Fruit fly (Drosophila melanogaster) whole organism, wandering third instar larva: ENCODE data around the gene CG9902.
A peak's percentile ranks its signal among the peaks of the same experiment; 100 is the strongest.

Experiments used
- Abd-B ChIP-seq: fragments of >200 bp; optimal IDR thresholded peaks from 2 replicates; lab custom pipeline; 2017; ENCODE audit warnings: missing biosample characterization, missing genetic modification characterization
- CG32264 ChIP-seq: fragments of 200-800 bp; sonication (Bioruptor generic); optimal IDR thresholded peaks from 2 replicates; lab custom pipeline; 2016; ENCODE audit warnings: missing biosample characterization, missing genetic modification characterization
- CG9705 ChIP-seq: fragments of 200-800 bp; sonication (Bioruptor generic); optimal IDR thresholded peaks from 2 replicates; lab custom pipeline; 2018; ENCODE audit warnings: missing biosample characterization, mild to moderate bottlenecking, missing genetic modification characterization
- CrebA ChIP-seq: fragments of 200-800 bp; sonication (Bioruptor generic); optimal IDR thresholded peaks from 2 replicates; lab custom pipeline; 2016; ENCODE audit warnings: missing biosample characterization, mild to moderate bottlenecking, missing genetic modification characterization, borderline replicate concordance
- Dfd ChIP-seq: fragments of >200 bp; optimal IDR thresholded peaks from 2 replicates; lab custom pipeline; 2017; ENCODE audit warnings: missing biosample characterization, missing genetic modification characterization
- Dif ChIP-seq: fragments of 200-275, 200-300 bp; sonication (Bioruptor generic); optimal IDR thresholded peaks from 2 replicates; lab custom pipeline; 2018; ENCODE audit warnings: missing biosample characterization, missing genetic modification characterization; ENCODE audit not compliant: partially characterized antibody
- GATAd ChIP-seq: sonication (Bioruptor generic); optimal IDR thresholded peaks from 2 replicates; lab custom pipeline; 2016; ENCODE audit warnings: missing biosample characterization, missing genetic modification characterization
- HLH106 ChIP-seq: fragments of 200-800 bp; optimal IDR thresholded peaks from 3 replicates; lab custom pipeline; 2019; ENCODE audit warnings: missing biosample characterization, mild to moderate bottlenecking, missing genetic modification characterization, moderate library complexity
- Hnf4 ChIP-seq: fragments of 200-800 bp; sonication (Bioruptor generic); optimal IDR thresholded peaks from 2 replicates; lab custom pipeline; 2016; ENCODE audit warnings: missing biosample characterization, mild to moderate bottlenecking, missing genetic modification characterization
- Hr78 ChIP-seq: fragments of >200 bp; optimal IDR thresholded peaks from 2 replicates; lab custom pipeline; 2017; ENCODE audit warnings: missing biosample characterization, missing genetic modification characterization
- Hr83 ChIP-seq: fragments of 200-300 bp; sonication (Bioruptor generic); optimal IDR thresholded peaks from 2 replicates; lab custom pipeline; 2016; ENCODE audit warnings: missing biosample characterization, mild to moderate bottlenecking, missing genetic modification characterization, moderate library complexity; ENCODE audit not compliant: poor library complexity, severe bottlenecking
- Jra ChIP-seq: sonication (Bioruptor generic); optimal IDR thresholded peaks from 2 replicates; lab custom pipeline; 2016; ENCODE audit warnings: missing biosample characterization, missing genetic modification characterization
- Mio ChIP-seq: sonication (Bioruptor generic); optimal IDR thresholded peaks from 2 replicates; lab custom pipeline; 2016; ENCODE audit warnings: missing biosample characterization, missing genetic modification characterization
- Myc ChIP-seq: fragments of >200 bp; optimal IDR thresholded peaks from 2 replicates; lab custom pipeline; 2017
- N ChIP-seq: fragments of >200 bp; optimal IDR thresholded peaks from 2 replicates; lab custom pipeline; 2018; ENCODE audit warnings: missing biosample characterization, missing external identifiers, missing genetic modification characterization
- OdsH ChIP-seq: fragments of 200-800 bp; sonication (Bioruptor generic); optimal IDR thresholded peaks from 2 replicates; lab custom pipeline; 2016; ENCODE audit warnings: missing biosample characterization, mild to moderate bottlenecking, missing genetic modification characterization
- Rel ChIP-seq, 2 experiments: fragments of 200-800 bp; sonication (Bioruptor generic) in 1 of 2; optimal IDR thresholded peaks; 2 replicates in 1 of 2; 3 replicates in 1 of 2; lab custom pipeline; 2016 to 2019; ENCODE audit warnings: mild to moderate bottlenecking in 2 of 2, missing biosample characterization in 2 of 2, missing genetic modification characterization in 2 of 2, moderate library complexity in 1 of 2
- Sp1 ChIP-seq: fragments of 200-800 bp; sonication (Bioruptor generic); optimal IDR thresholded peaks from 3 replicates; lab custom pipeline; 2019; ENCODE audit warnings: missing biosample characterization, mild to moderate bottlenecking, missing genetic modification characterization, moderate library complexity
- Vsx2 ChIP-seq: fragments of 200-300, 225-300 bp; sonication (Bioruptor generic); optimal IDR thresholded peaks from 2 replicates; lab custom pipeline; 2018; ENCODE audit warnings: missing biosample characterization, missing genetic modification characterization; ENCODE audit not compliant: partially characterized antibody
- br ChIP-seq: fragments of 200-800 bp; sonication (Bioruptor generic); optimal IDR thresholded peaks from 2 replicates; lab custom pipeline; 2016; ENCODE audit warnings: missing biosample characterization, missing genetic modification characterization
- brk ChIP-seq: fragments of 200-800 bp; sonication (Bioruptor generic); optimal IDR thresholded peaks from 2 replicates; lab custom pipeline; 2016; ENCODE audit warnings: missing biosample characterization, mild to moderate bottlenecking, missing genetic modification characterization
- dl ChIP-seq, 2 experiments: fragments of 175-275, 200-275 bp in 1 of 2; fragments of 200-275 bp in 1 of 2; sonication (Bioruptor generic); optimal IDR thresholded peaks; lab custom pipeline; 2018; ENCODE audit warnings: mild to moderate bottlenecking in 2 of 2, missing biosample characterization in 2 of 2, missing genetic modification characterization in 2 of 2, moderate library complexity in 2 of 2; ENCODE audit not compliant: partially characterized antibody in 2 of 2, insufficient read depth in 1 of 2
- dmrt93B ChIP-seq: fragments of 200-800 bp; sonication (Bioruptor generic); optimal IDR thresholded peaks from 2 replicates; lab custom pipeline; 2018; ENCODE audit warnings: missing biosample characterization, mild to moderate bottlenecking, missing genetic modification characterization
- dsf ChIP-seq: sonication (Bioruptor generic); optimal IDR thresholded peaks from 2 replicates; lab custom pipeline; 2016; ENCODE audit warnings: missing biosample characterization, missing genetic modification characterization, borderline replicate concordance
- ey ChIP-seq: fragments of 200-800 bp; sonication (Bioruptor generic); optimal IDR thresholded peaks from 2 replicates; lab custom pipeline; 2016; ENCODE audit warnings: missing biosample characterization, missing genetic modification characterization
- fru ChIP-seq: fragments of 200-800 bp; sonication (Bioruptor generic); optimal IDR thresholded peaks from 3 replicates; lab custom pipeline; 2016; ENCODE audit warnings: missing biosample characterization, mild to moderate bottlenecking, missing genetic modification characterization
- h ChIP-seq: fragments of 200-800 bp; sonication (Bioruptor generic); optimal IDR thresholded peaks from 3 replicates; lab custom pipeline; 2016; ENCODE audit warnings: missing biosample characterization, mild to moderate bottlenecking, missing genetic modification characterization
- jim ChIP-seq: fragments of 175-275, 200-325 bp; sonication (Bioruptor generic); optimal IDR thresholded peaks from 2 replicates; lab custom pipeline; 2016; ENCODE audit warnings: missing biosample characterization, mild to moderate bottlenecking, missing genetic modification characterization
- pan ChIP-seq: fragments of >200 bp; optimal IDR thresholded peaks from 2 replicates; lab custom pipeline; 2017
- psq ChIP-seq: fragments of 200-800 bp; sonication (Bioruptor generic); optimal IDR thresholded peaks from 3 replicates; lab custom pipeline; 2017; ENCODE audit warnings: missing biosample characterization, mild to moderate bottlenecking, missing genetic modification characterization, moderate library complexity
- rgr ChIP-seq: fragments of 200-800 bp; sonication (Bioruptor generic); optimal IDR thresholded peaks from 3 replicates; lab custom pipeline; 2016; ENCODE audit warnings: missing biosample characterization, mild to moderate bottlenecking, missing genetic modification characterization
- sage ChIP-seq: fragments of 200-800 bp; sonication (Bioruptor generic); optimal IDR thresholded peaks from 2 replicates; lab custom pipeline; 2016; ENCODE audit warnings: missing biosample characterization, mild to moderate bottlenecking, missing genetic modification characterization
- sv ChIP-seq: fragments of 200-800 bp; sonication (Bioruptor generic); optimal IDR thresholded peaks from 3 replicates; lab custom pipeline; 2016; ENCODE audit warnings: missing biosample characterization, missing genetic modification characterization
- tai ChIP-seq: sonication (Bioruptor generic); optimal IDR thresholded peaks from 2 replicates; lab custom pipeline; 2016; ENCODE audit warnings: missing biosample characterization, missing genetic modification characterization
- usp ChIP-seq: fragments of >200 bp; optimal IDR thresholded peaks from 2 replicates; lab custom pipeline; 2017; ENCODE audit warnings: missing biosample characterization, missing genetic modification characterization
- woc ChIP-seq: sonication (Bioruptor generic); optimal IDR thresholded peaks from 2 replicates; lab custom pipeline; 2016; ENCODE audit warnings: missing biosample characterization, mild to moderate bottlenecking, missing genetic modification characterization

The CG9902 gene

DNA sequence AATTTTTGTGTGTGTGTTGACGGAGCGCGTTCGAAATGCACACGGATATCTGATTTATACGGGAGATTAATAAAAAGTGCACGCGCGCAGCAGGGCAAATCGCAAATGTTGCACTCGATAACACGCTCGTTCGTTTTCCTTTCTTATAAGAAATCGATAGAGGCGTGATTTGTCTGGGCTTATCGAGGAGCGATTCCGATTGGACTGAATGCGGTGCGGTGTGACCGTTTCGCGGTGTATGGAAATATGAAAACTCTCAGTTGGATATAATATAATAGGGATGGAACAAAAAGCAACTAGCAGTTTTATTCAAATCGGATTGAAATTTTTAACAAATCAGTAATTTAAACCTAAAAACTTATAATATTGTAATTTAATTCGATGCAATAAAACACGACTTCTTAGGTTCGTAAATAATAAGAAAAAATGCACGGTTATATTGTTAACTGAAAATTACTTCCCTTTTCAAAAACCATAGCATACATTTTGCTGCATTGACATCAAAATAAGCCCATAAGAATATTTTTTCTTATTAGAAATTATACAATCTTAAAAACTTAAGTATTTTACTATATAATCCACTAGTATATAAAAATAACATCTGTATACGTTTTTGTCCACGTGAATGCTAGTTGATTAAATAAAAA lies 39.8 kb upstream of the CG9902 start, which contains the start of gene CanA-14F:
Gene CanA-14F, minus strand, starts transcription at position 152 of the 647 bp plus-strand sequence.
- TF ChIP-seq ey (GFP tag; lab: Kevin White, UChicago) (no peak), brk (GFP tag; lab: Kevin White, UChicago) (no peak), sage (GFP tag; lab: Kevin White, UChicago) (no peak), dmrt93B (no peak), Hr83 (GFP tag; lab: Kevin White, UChicago) (no peak), CG32264 (GFP tag; lab: Kevin White, UChicago) (no peak), Mio (GFP tag; lab: Kevin White, UChicago) (no peak), dsf (no peak), h (GFP tag; lab: Kevin White, UChicago) (no peak), Sp1 (GFP tag; lab: Kevin White, UChicago) (no peak), woc (GFP tag; lab: Kevin White, UChicago) (no peak), Rel (GFP tag; optimal IDR thresholded peaks at IDR 0.05; lab: Kevin White, UChicago) (no peak), Rel (tag; optimal IDR thresholded peaks at IDR 0.05; lab: Kevin White, UChicago) (no peak), jim (no peak), Vsx2 (no peak), pan (lab: Kevin White, UChicago) (no peak), Myc (lab: Kevin White, UChicago) (no peak), tai (GFP tag; lab: Kevin White, UChicago) (no peak), usp (GFP tag; lab: Kevin White, UChicago) (no peak), rgr (GFP tag; lab: Kevin White, UChicago) (no peak), psq (GFP tag; lab: Kevin White, UChicago) (no peak)
- TF ChIP-seq, all 38 proteins: peak for 0

DNA sequence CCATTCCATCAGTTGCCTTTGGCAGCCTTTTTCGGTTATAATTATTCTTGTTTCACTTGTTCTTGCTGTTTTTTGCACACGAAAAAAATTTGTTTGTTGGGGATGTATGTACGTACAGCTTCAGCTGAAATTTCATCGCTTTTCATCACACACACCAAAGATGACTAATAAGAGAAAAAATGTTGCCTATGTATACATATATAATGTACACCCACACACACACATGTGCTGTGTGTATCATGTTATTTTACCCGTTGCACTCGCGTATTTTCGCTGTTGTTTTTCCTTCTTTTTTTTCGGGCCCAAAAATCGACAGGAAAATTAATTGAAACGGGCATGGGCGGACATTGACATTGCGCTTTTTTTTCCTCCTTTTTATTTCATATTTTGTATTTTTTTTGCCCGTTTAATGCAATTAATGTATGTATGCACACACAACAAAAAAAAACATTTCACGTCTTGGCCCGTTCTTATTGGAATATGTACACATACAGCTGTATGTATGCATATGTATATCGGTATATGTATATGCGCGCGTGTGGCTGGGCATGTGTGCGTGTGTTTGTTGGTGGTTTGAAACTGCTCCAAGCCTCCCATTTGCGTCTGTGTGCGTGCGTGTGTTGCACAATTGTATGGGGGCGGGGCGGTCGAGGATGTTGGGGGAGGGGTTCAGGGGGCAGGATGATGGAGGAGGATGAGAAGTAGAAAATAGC lies 39.0 kb upstream of the CG9902 start:
- TF ChIP-seq Hr83 (GFP tag; lab: Kevin White, UChicago) (no peak), Myc (lab: Kevin White, UChicago) (no peak), Hr78 (GFP tag; lab: Kevin White, UChicago) (no peak), pan (lab: Kevin White, UChicago) (no peak), GATAd (GFP tag; lab: Kevin White, UChicago) (no peak), CG32264 (GFP tag; lab: Kevin White, UChicago) (no peak), sv (GFP tag; lab: Kevin White, UChicago) (no peak), CrebA (GFP tag; lab: Kevin White, UChicago) (no peak), sage (GFP tag; lab: Kevin White, UChicago) (no peak), Sp1 (GFP tag; lab: Kevin White, UChicago) (peak; percentile 42), ey (GFP tag; lab: Kevin White, UChicago) (no peak), Mio (GFP tag; lab: Kevin White, UChicago) (no peak), OdsH (GFP tag; lab: Kevin White, UChicago) (no peak), Hnf4 (GFP tag; lab: Kevin White, UChicago) (peak; percentile 7), fru (GFP tag; lab: Kevin White, UChicago) (no peak), dmrt93B (no peak), woc (GFP tag; lab: Kevin White, UChicago) (no peak), Abd-B (GFP tag; lab: Kevin White, UChicago) (no peak), jim (no peak), N (peak; percentile 14), Jra (GFP tag; lab: Kevin White, UChicago) (peak; percentile 7), dsf (no peak), Dfd (GFP tag; lab: Kevin White, UChicago) (no peak), h (GFP tag; lab: Kevin White, UChicago) (no peak), usp (GFP tag; lab: Kevin White, UChicago) (no peak), br (GFP tag; lab: Kevin White, UChicago) (no peak), Vsx2 (no peak), rgr (GFP tag; lab: Kevin White, UChicago) (no peak), HLH106 (tag; lab: Kevin White, UChicago) (no peak), dl (GFP tag; optimal IDR thresholded peaks at IDR 0.05; lab: Kevin White, UChicago; ENCODE audit: insufficient read depth in 1 of 2, partially characterized antibody in 2 of 2) (no peak), Dif (no peak), CG9705 (no peak), psq (GFP tag; lab: Kevin White, UChicago) (no peak)
